Worm (Caenorhabditis elegans): ENCODE data around the gene D1086.12.
A peak's percentile ranks its signal among the peaks of the same experiment; 100 is the strongest.

DNA sequence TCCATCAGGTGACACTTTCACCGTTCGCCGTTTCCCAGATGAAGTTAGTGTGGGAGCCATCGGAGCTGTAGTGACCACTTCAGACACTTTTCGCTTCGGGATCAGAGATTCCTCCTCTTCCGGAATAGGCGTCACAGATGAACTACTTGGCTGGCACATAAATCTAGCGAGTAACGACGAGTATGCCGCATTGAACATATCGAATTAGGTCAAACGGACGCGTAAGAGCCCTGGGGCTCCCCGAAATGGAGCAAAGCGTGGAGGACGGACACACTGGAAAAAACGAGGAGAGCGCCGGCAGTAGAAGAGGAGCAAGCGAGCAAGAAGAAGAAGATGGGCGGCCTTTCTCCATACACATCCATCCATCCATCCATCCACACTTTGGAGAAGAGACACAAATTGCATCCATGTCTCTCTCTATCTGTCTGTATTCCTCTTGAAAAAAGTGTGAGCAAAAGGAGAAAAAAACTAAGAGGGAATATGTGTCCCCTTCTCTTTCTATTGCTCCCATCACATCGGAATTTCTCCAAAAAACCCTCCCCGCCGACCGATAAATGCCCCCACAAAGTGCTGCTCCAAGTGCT is 25.4 kb downstream of the D1086.12 start:
- TF ChIP-seq snpc-4 (tag; optimal IDR thresholded peaks at IDR 0.05), result no peak
- TF ChIP-seq unc-39 (tag; optimal IDR thresholded peaks at IDR 0.05), result no peak
- no peak for TF ChIP-seq elt-3 (tag; optimal IDR thresholded peaks at IDR 0.05)
- TF ChIP-seq egl-27 (tag; optimal IDR thresholded peaks at IDR 0.05), result no peak
- peak; percentile 27 for TF ChIP-seq lin-39 (tag; optimal IDR thresholded peaks at IDR 0.05)
- no peak for TF ChIP-seq mdl-1 (tag; optimal IDR thresholded peaks at IDR 0.05)
- TF ChIP-seq ztf-11 (tag; optimal IDR thresholded peaks at IDR 0.05), result no peak
- no peak for TF ChIP-seq nhr-12 (tag; optimal IDR thresholded peaks at IDR 0.05)
- TF ChIP-seq nhr-28 (tag; optimal IDR thresholded peaks at IDR 0.05), result no peak
- TF ChIP-seq fkh-2 (tag; optimal IDR thresholded peaks at IDR 0.05), result no peak
- no peak for TF ChIP-seq tbx-2 (tag; optimal IDR thresholded peaks at IDR 0.05)
- no peak for TF ChIP-seq pqm-1 (tag; optimal IDR thresholded peaks at IDR 0.05)

All from whole organism, L3 larva.